Worm (Caenorhabditis elegans) whole organism, late embryonic: Measurements from ENCODE around the gene F46C3.7.

ENCODE experiments used
- C08G9.2 ChIP-seq: sonication (generic microtip); optimal IDR thresholded peaks from 2 replicates; lab custom pipeline; 2016; ENCODE audit warnings: mild to moderate bottlenecking, missing genetic modification characterization, moderate library complexity, missing compliant biosample characterization
- F13H6.1 ChIP-seq: sonication (generic microtip); optimal IDR thresholded peaks from 2 replicates; lab custom pipeline; 2016; ENCODE audit warnings: missing genetic modification characterization, missing compliant biosample characterization
- K02D7.2 ChIP-seq: sonication (generic microtip); optimal IDR thresholded peaks from 2 replicates; lab custom pipeline; 2017; ENCODE audit warnings: mild to moderate bottlenecking, missing genetic modification characterization, missing compliant biosample characterization
- K09A11.1 ChIP-seq: sonication (generic microtip); optimal IDR thresholded peaks from 2 replicates; lab custom pipeline; 2017; ENCODE audit warnings: antibody characterized with exemption, mild to moderate bottlenecking, missing genetic modification characterization, missing compliant biosample characterization; ENCODE audit not compliant: insufficient read depth
- T23F11.4 ChIP-seq: fragments of 200-800 bp; sonication (Bioruptor generic); optimal IDR thresholded peaks from 2 replicates; lab custom pipeline; 2018; ENCODE audit warnings: mild to moderate bottlenecking, missing genetic modification characterization, missing compliant biosample characterization
- ama-1 ChIP-seq: fragments of 150-350 bp; optimal IDR thresholded peaks from 2 replicates; lab custom pipeline; 2014
- ceh-18 ChIP-seq: sonication (generic microtip); optimal IDR thresholded peaks from 2 replicates; lab custom pipeline; 2016; ENCODE audit warnings: missing genetic modification characterization, missing compliant biosample characterization
- ceh-2 ChIP-seq: sonication (generic microtip); optimal IDR thresholded peaks from 2 replicates; lab custom pipeline; 2016; ENCODE audit warnings: missing genotype, missing genetic modification characterization, missing compliant biosample characterization
- ceh-22 ChIP-seq: sonication (generic microtip); optimal IDR thresholded peaks from 2 replicates; lab custom pipeline; 2017; ENCODE audit warnings: missing biosample characterization, missing genetic modification characterization
- ceh-31 ChIP-seq: sonication (generic microtip); optimal IDR thresholded peaks from 2 replicates; lab custom pipeline; 2016; ENCODE audit warnings: missing genetic modification characterization, missing compliant biosample characterization
- ceh-9 ChIP-seq: sonication (generic microtip); optimal IDR thresholded peaks from 2 replicates; lab custom pipeline; 2016; ENCODE audit warnings: mild to moderate bottlenecking, missing genetic modification characterization, inconsistent platforms, missing compliant biosample characterization
- che-1 ChIP-seq: sonication (generic microtip); optimal IDR thresholded peaks from 2 replicates; lab custom pipeline; 2016; ENCODE audit warnings: mild to moderate bottlenecking, missing genetic modification characterization, missing compliant biosample characterization
- dmd-4 ChIP-seq: sonication (generic microtip); optimal IDR thresholded peaks from 2 replicates; lab custom pipeline; 2016; ENCODE audit warnings: borderline replicate concordance, missing genetic modification characterization, missing compliant biosample characterization
- dve-1 ChIP-seq: sonication (generic microtip); optimal IDR thresholded peaks from 2 replicates; lab custom pipeline; 2017; ENCODE audit warnings: antibody characterized with exemption, mild to moderate bottlenecking, missing genetic modification characterization, missing compliant biosample characterization
- elt-4 ChIP-seq: sonication (generic microtip); optimal IDR thresholded peaks from 2 replicates; lab custom pipeline; 2016; ENCODE audit warnings: missing genetic modification characterization, missing compliant biosample characterization
- ets-4 ChIP-seq: sonication (generic microtip); optimal IDR thresholded peaks from 2 replicates; lab custom pipeline; 2016; ENCODE audit warnings: missing genetic modification characterization, missing compliant biosample characterization
- eyg-1 ChIP-seq: sonication (generic microtip); optimal IDR thresholded peaks from 2 replicates; lab custom pipeline; 2016; ENCODE audit warnings: missing genotype, missing genetic modification characterization, missing compliant biosample characterization
- fax-1 ChIP-seq: sonication (generic microtip); optimal IDR thresholded peaks from 2 replicates; lab custom pipeline; 2016; ENCODE audit warnings: missing genotype, missing genetic modification characterization, missing compliant biosample characterization
- fkh-10 ChIP-seq: fragments of 150-350 bp; optimal IDR thresholded peaks from 2 replicates; lab custom pipeline; 2014; ENCODE audit warnings: missing biosample characterization, missing genetic modification reagents, missing genetic modification characterization
- fkh-6 ChIP-seq: sonication (generic microtip); optimal IDR thresholded peaks from 2 replicates; lab custom pipeline; 2016; ENCODE audit warnings: missing genetic modification characterization, missing compliant biosample characterization
- gmeb-2 ChIP-seq: sonication (generic microtip); optimal IDR thresholded peaks from 2 replicates; lab custom pipeline; 2016; ENCODE audit warnings: missing genetic modification characterization, inconsistent platforms, missing compliant biosample characterization
- hlh-30 ChIP-seq: sonication (generic microtip); optimal IDR thresholded peaks from 2 replicates; lab custom pipeline; 2017; ENCODE audit warnings: antibody characterized with exemption, missing genetic modification characterization, missing compliant biosample characterization; ENCODE audit not compliant: insufficient read depth
- hlh-6 ChIP-seq: sonication (generic microtip); optimal IDR thresholded peaks from 2 replicates; lab custom pipeline; 2016; ENCODE audit warnings: missing genotype, missing genetic modification characterization, missing compliant biosample characterization
- lim-6 ChIP-seq: sonication (generic microtip); optimal IDR thresholded peaks from 2 replicates; lab custom pipeline; 2016; ENCODE audit warnings: missing genetic modification characterization, missing compliant biosample characterization
- lin-11 ChIP-seq: fragments of 200-800 bp; sonication (Bioruptor generic); optimal IDR thresholded peaks from 2 replicates; lab custom pipeline; 2018; ENCODE audit warnings: mild to moderate bottlenecking, missing genetic modification characterization, missing compliant biosample characterization
- madf-2 ChIP-seq: sonication (generic microtip); optimal IDR thresholded peaks from 2 replicates; lab custom pipeline; 2017; ENCODE audit warnings: missing genetic modification characterization, missing compliant biosample characterization
- nfya-1 ChIP-seq: sonication (generic microtip); optimal IDR thresholded peaks from 2 replicates; lab custom pipeline; 2017; ENCODE audit warnings: missing genetic modification characterization, mild to moderate bottlenecking, missing compliant biosample characterization, antibody characterized with exemption, moderate library complexity
- nhr-11 ChIP-seq: fragments of 150-350 bp; optimal IDR thresholded peaks from 2 replicates; lab custom pipeline; 2014; ENCODE audit warnings: missing biosample characterization, missing genetic modification characterization
- npax-4 ChIP-seq: sonication (generic microtip); optimal IDR thresholded peaks from 2 replicates; lab custom pipeline; 2016; ENCODE audit warnings: missing genetic modification characterization, missing compliant biosample characterization
- odd-2 ChIP-seq: sonication (generic microtip); optimal IDR thresholded peaks from 2 replicates; lab custom pipeline; 2017; ENCODE audit warnings: antibody characterized with exemption, mild to moderate bottlenecking, missing genetic modification characterization, missing compliant biosample characterization
- pag-3 ChIP-seq: sonication (generic microtip); optimal IDR thresholded peaks from 2 replicates; lab custom pipeline; 2016; ENCODE audit warnings: missing compliant biosample characterization, missing genetic modification characterization, borderline replicate concordance
- pat-9 ChIP-seq: fragments of 200-800 bp; sonication (Bioruptor generic); optimal IDR thresholded peaks from 2 replicates; lab custom pipeline; 2018; ENCODE audit warnings: mild to moderate bottlenecking, missing genetic modification characterization, moderate library complexity, missing compliant biosample characterization
- pax-1 ChIP-seq: fragments of 150-350 bp; optimal IDR thresholded peaks from 2 replicates; lab custom pipeline; 2014; ENCODE audit warnings: missing biosample characterization, missing genetic modification characterization
- pha-2 ChIP-seq: sonication (generic microtip); optimal IDR thresholded peaks from 2 replicates; lab custom pipeline; 2017; ENCODE audit warnings: mild to moderate bottlenecking, missing genetic modification characterization, missing compliant biosample characterization
- pha-4 ChIP-seq: fragments of 150-350 bp; optimal IDR thresholded peaks from 2 replicates; lab custom pipeline; 2018; ENCODE audit warnings: missing biosample characterization, missing genetic modification reagents, missing genetic modification characterization
- pros-1 ChIP-seq: fragments of 150-350 bp; optimal IDR thresholded peaks from 2 replicates; lab custom pipeline; 2014; ENCODE audit warnings: missing biosample characterization, missing genetic modification reagents, missing genetic modification characterization
- ref-2 ChIP-seq: sonication (generic microtip); optimal IDR thresholded peaks from 2 replicates; lab custom pipeline; 2016; ENCODE audit warnings: missing genetic modification characterization, missing compliant biosample characterization
- rnt-1 ChIP-seq: sonication (generic microtip); optimal IDR thresholded peaks from 2 replicates; lab custom pipeline; 2016; ENCODE audit warnings: missing genetic modification characterization, missing compliant biosample characterization
- sox-2 ChIP-seq: fragments of 200-800 bp; sonication (Bioruptor generic); IDR thresholded peaks from 2 replicates; pipeline ENCODE4 v1.3.6; 2022; ENCODE audit warnings: missing genetic modification reagents, missing genetic modification characterization, missing compliant biosample characterization
- tbx-2 ChIP-seq: sonication (generic microtip); optimal IDR thresholded peaks from 2 replicates; lab custom pipeline; 2016; ENCODE audit warnings: missing genetic modification characterization, missing compliant biosample characterization
- unc-42 ChIP-seq: sonication (generic microtip); optimal IDR thresholded peaks from 2 replicates; lab custom pipeline; 2016; ENCODE audit warnings: missing genotype, missing genetic modification characterization, missing compliant biosample characterization
- ztf-16 ChIP-seq: sonication (generic microtip); optimal IDR thresholded peaks from 2 replicates; lab custom pipeline; 2017; ENCODE audit warnings: missing genetic modification characterization, missing compliant biosample characterization

The F46C3.7 gene

ce11 chrX:11472953-11473671 lies 33.3 kb downstream of the F46C3.7 start (continued):
- TF ChIP-seq ceh-2 (no peak), pha-2 (tag; lab: Kevin White, UChicago) (no peak), npax-4 (tag; lab: Kevin White, UChicago) (no peak), madf-2 (tag; lab: Kevin White, UChicago) (no peak), hlh-30 (peak; percentile 7), tbx-2 (peak; percentile 65), pax-1 (no peak), K02D7.2 (tag; lab: Kevin White, UChicago) (no peak), hlh-6 (tag; lab: Kevin White, UChicago) (peak; percentile 20), fkh-10 (GFP tag; lab: Kevin White, UChicago) (no peak), ceh-9 (tag; lab: Kevin White, UChicago) (no peak), K09A11.1 (tag; lab: Kevin White, UChicago) (peak; percentile 24), pat-9 (tag; lab: Kevin White, UChicago) (no peak), fkh-6 (tag; lab: Kevin White, UChicago) (no peak), ama-1 (lab: Kevin White, UChicago) (no peak), ceh-31 (peak; percentile 78), nfya-1 (peak; percentile 71), eyg-1 (no peak), sox-2 (GFP tag; lab: Robert Waterston, UW) (no peak), gmeb-2 (no peak), che-1 (tag; lab: Kevin White, UChicago) (no peak), ztf-16 (no peak), ceh-22 (no peak)

ce11 chrX:11474149-11474585 lies 34.3 kb downstream of the F46C3.7 start:
- TF ChIP-seq pros-1, result peak; percentile 13
- TF ChIP-seq ref-2 (tag; lab: Kevin White, UChicago), result peak; percentile 62
- TF ChIP-seq F13H6.1 (tag; lab: Kevin White, UChicago), result peak; percentile 52
- TF ChIP-seq nfya-1, result peak; percentile 26
- TF ChIP-seq npax-4 (tag; lab: Kevin White, UChicago), result no peak
- TF ChIP-seq ets-4 (tag; lab: Kevin White, UChicago), result peak; percentile 39
- peak; percentile 62 for TF ChIP-seq rnt-1 (tag; lab: Kevin White, UChicago)
- TF ChIP-seq dmd-4, result peak; percentile 57
- TF ChIP-seq C08G9.2, result peak; percentile 13
- TF ChIP-seq ceh-18 (tag; lab: Kevin White, UChicago), result no peak
- peak; percentile 38 for TF ChIP-seq ceh-31
- TF ChIP-seq tbx-2, result peak; percentile 0
- TF ChIP-seq fkh-10 (GFP tag; lab: Kevin White, UChicago), result no peak

- TF ChIP-seq hlh-30 (peak; percentile 30), ets-4 (tag; lab: Kevin White, UChicago) (no peak), nhr-11 (no peak)
Measured at ce11 chrX:11474605-11475385, 35.0 kb downstream of the F46C3.7 start.

- TF ChIP-seq elt-4 (tag; lab: Kevin White, UChicago) (no peak), madf-2 (tag; lab: Kevin White, UChicago) (no peak), ceh-31 (peak; percentile 46), dve-1 (tag; lab: Kevin White, UChicago) (no peak), unc-42 (peak; percentile 34), T23F11.4 (GFP tag; lab: Kevin White, UChicago) (no peak), lin-11 (no peak), fax-1 (tag; lab: Kevin White, UChicago) (no peak), pag-3 (tag; lab: Kevin White, UChicago) (no peak), odd-2 (tag; lab: Kevin White, UChicago) (no peak), lim-6 (no peak), pha-4 (tag; lab: Kevin White, UChicago) (no peak), hlh-6 (tag; lab: Kevin White, UChicago) (no peak)
- TF ChIP-seq, all 69 proteins: peak for 2
Measured at ce11 chrX:11475780-11476179, 35.9 kb downstream of the F46C3.7 start.
